Fruit fly (Drosophila melanogaster) whole organism, adult: Measurements from ENCODE around the gene CG3638.

Source experiments
- CG14711 ChIP-seq: fragments of 200-800 bp; sonication (Bioruptor generic); optimal IDR thresholded peaks from 2 replicates; lab custom pipeline; 2018; ENCODE audit warnings: missing biosample characterization, mild to moderate bottlenecking, missing genetic modification characterization, moderate library complexity
- CG33017 ChIP-seq: fragments of 200-800 bp; sonication (Bioruptor generic); optimal IDR thresholded peaks from 2 replicates; lab custom pipeline; 2018; ENCODE audit warnings: missing biosample characterization, mild to moderate bottlenecking, missing genetic modification characterization, moderate library complexity
- CG7045 ChIP-seq: fragments of 200-800 bp; sonication (Bioruptor generic); optimal IDR thresholded peaks from 2 replicates; lab custom pipeline; 2017; ENCODE audit warnings: missing biosample characterization, mild to moderate bottlenecking, missing genetic modification characterization
- CG7101 ChIP-seq: fragments of 200-800 bp; sonication (Bioruptor generic); optimal IDR thresholded peaks from 2 replicates; lab custom pipeline; 2018; ENCODE audit warnings: missing biosample characterization, mild to moderate bottlenecking, missing genetic modification characterization, moderate library complexity
- Clk ChIP-seq: fragments of 200-800 bp; sonication (Bioruptor generic); optimal IDR thresholded peaks from 2 replicates; lab custom pipeline; 2017; ENCODE audit warnings: missing biosample characterization, missing genetic modification characterization
- Crg-1 ChIP-seq: fragments of 200-800 bp; sonication (Bioruptor generic); optimal IDR thresholded peaks from 2 replicates; lab custom pipeline; 2016; ENCODE audit warnings: missing biosample characterization, missing genetic modification characterization
- Mnt ChIP-seq: fragments of 200-800 bp; sonication (Bioruptor generic); optimal IDR thresholded peaks from 2 replicates; lab custom pipeline; 2016; ENCODE audit warnings: missing biosample characterization, mild to moderate bottlenecking, missing genetic modification characterization
- bab1 ChIP-seq: fragments of 200-800 bp; sonication (Bioruptor generic); optimal IDR thresholded peaks from 3 replicates; lab custom pipeline; 2019; ENCODE audit warnings: missing biosample characterization, mild to moderate bottlenecking, missing genetic modification characterization, moderate library complexity
- cnc ChIP-seq, 2 experiments: fragments of >200 bp; optimal IDR thresholded peaks; 2 replicates each; lab custom pipeline; 2017
- kay ChIP-seq: fragments of 200-800 bp; sonication (Bioruptor generic); peaks from one replicate; lab custom pipeline; 2016; ENCODE audit warnings: missing biosample characterization, missing genetic modification characterization, borderline replicate concordance
- pad ChIP-seq: fragments of 200-800 bp; sonication (Bioruptor generic); optimal IDR thresholded peaks from 3 replicates; lab custom pipeline; 2017; ENCODE audit warnings: missing biosample characterization, missing genetic modification characterization, mild to moderate bottlenecking, moderate library complexity, missing genetic modification reagents

dm6 chrX:1216681-1217080 lies 19.8 kb downstream of the CG3638 start:
- TF ChIP-seq CG7101 (tag; lab: Kevin White, UChicago) (no peak), Crg-1 (GFP tag; lab: Kevin White, UChicago) (no peak), bab1 (GFP tag; lab: Kevin White, UChicago) (no peak), cnc (optimal IDR thresholded peaks at IDR 0.05; lab: Kevin White, UChicago) (no peak), CG7045 (GFP tag; lab: Kevin White, UChicago) (no peak), Clk (GFP tag; lab: Kevin White, UChicago) (no peak), CG33017 (tag; lab: Kevin White, UChicago) (no peak), CG14711 (no peak), Mnt (GFP tag; lab: Kevin White, UChicago) (no peak), kay (GFP tag; lab: Kevin White, UChicago) (no peak), pad (GFP tag; lab: Kevin White, UChicago) (no peak)
